Fruit fly (Drosophila melanogaster) S2 (cell line): ENCODE results near the gene Kpc1.

Source experiments
- CG8478 ChIP-seq: fragments of >200 bp; optimal IDR thresholded peaks from 2 replicates; lab custom pipeline; 2018
- CTCF ChIP-seq, 2 experiments: fragments of >200 bp; optimal IDR thresholded peaks; 2 replicates each; lab custom pipeline; 2018

DNA sequence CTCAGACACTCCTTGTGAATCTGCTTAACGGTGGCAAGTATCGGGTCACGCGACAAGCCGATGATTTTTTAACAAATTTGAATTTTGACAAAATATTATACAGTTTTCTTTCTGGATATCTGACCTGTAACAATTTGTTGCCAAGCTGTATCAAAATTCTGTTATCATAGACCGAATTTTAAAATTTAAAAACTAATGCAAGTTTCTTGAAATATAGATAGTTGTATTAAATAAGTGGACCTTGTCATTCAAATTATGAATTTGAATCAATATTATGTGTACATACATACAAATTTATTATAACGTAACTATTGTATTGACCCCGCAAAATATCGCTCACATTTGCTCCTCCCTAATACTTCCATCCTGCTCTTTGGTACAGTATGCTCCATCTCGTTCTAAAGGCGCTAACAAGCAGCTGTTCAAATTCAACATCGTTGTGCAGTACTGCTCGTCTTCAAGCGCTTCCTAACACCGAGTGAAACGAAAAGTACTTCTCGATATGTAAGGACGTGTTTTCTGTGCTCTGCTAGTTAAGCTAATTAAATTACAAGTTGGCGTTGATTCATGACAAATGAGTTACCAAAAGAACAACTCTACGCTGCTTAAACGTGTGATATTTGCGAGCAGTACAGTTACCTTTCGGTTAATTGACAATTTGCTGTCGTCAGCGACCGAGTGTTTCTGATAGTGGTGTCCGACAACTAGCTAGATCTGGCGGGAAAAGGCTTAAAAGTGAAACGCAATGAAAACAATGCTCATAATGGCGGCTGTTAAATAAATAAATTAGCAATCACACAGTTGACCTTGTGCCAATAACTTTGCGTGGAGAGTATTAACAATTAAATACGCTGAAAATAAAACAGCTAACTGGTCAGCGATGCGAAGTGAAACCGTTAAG, at the start of gene Kpc1, which contains the start of gene CG42542:
- TF ChIP-seq CG8478 (lab: Kevin White, UChicago) (no peak), CTCF (optimal IDR thresholded peaks at IDR 0.05; lab: Kevin White, UChicago) (no peak)
